Worm (Caenorhabditis elegans) whole organism, L4 larva: ENCODE results near the gene Y22D7AL.11.
A peak's percentile ranks its signal among the peaks of the same experiment; 100 is the strongest.

Experiments
- D1046.2 ChIP-seq: fragments of 200-800 bp; sonication (Bioruptor generic); IDR thresholded peaks from 2 replicates; pipeline ENCODE4 v1.3.6; 2022; ENCODE audit warnings: missing genetic modification characterization, missing compliant biosample characterization
- F37D6.2 ChIP-seq: sonication (generic microtip); optimal IDR thresholded peaks from 2 replicates; lab custom pipeline; 2016; ENCODE audit warnings: mild to moderate bottlenecking, missing genetic modification characterization, missing compliant biosample characterization
- F44E2.7 ChIP-seq: fragments of 200-800 bp; sonication (Bioruptor generic); IDR thresholded peaks from 2 replicates; pipeline ENCODE4 v2.1.2; 2022; ENCODE audit warnings: missing genetic modification characterization, missing compliant biosample characterization
- F49E8.2 ChIP-seq: sonication (generic microtip); optimal IDR thresholded peaks from 2 replicates; lab custom pipeline; 2016; ENCODE audit warnings: missing compliant biosample characterization, mild to moderate bottlenecking, missing genetic modification characterization, borderline replicate concordance
- Y5F2A.4 ChIP-seq: fragments of 200-800 bp; sonication (Bioruptor generic); optimal IDR thresholded peaks from 2 replicates; lab custom pipeline; 2018; ENCODE audit warnings: mild to moderate bottlenecking, missing genetic modification characterization, missing compliant biosample characterization
- ama-1 ChIP-seq: fragments of 150-350 bp; optimal IDR thresholded peaks from 2 replicates; lab custom pipeline; 2014; ENCODE audit warnings: inconsistent platforms, mixed read lengths
- arid-1 ChIP-seq: fragments of 200-800 bp; sonication (Bioruptor generic); conservative IDR thresholded peaks from 2 replicates; pipeline ENCODE4 v1.3.6; 2022; ENCODE audit warnings: missing genetic modification reagents, missing genetic modification characterization, missing compliant biosample characterization
- ceh-32 ChIP-seq: sonication (generic microtip); optimal IDR thresholded peaks from 2 replicates; lab custom pipeline; 2016; ENCODE audit warnings: mild to moderate bottlenecking, missing genetic modification characterization, missing compliant biosample characterization; ENCODE audit not compliant: poor library complexity
- ceh-44 ChIP-seq: fragments of 200-800 bp; sonication (Bioruptor generic); IDR thresholded peaks from 2 replicates; pipeline ENCODE4 v1.3.6; 2022; ENCODE audit warnings: missing genetic modification reagents, missing genetic modification characterization, missing compliant biosample characterization
- daf-16 ChIP-seq, 3 experiments: sonication (generic microtip); optimal IDR thresholded peaks; 2 replicates each; lab custom pipeline; 2016 to 2017; ENCODE audit warnings: missing genetic modification characterization in 3 of 3, missing genetic modification reagents in 3 of 3, mild to moderate bottlenecking in 2 of 3, missing compliant biosample characterization in 2 of 3, missing biosample characterization in 1 of 3, moderate library complexity in 1 of 3
- daf-19 ChIP-seq: fragments of 200-800 bp; sonication (Bioruptor generic); conservative IDR thresholded peaks from 2 replicates; pipeline ENCODE4 v1.3.6; 2022; ENCODE audit warnings: missing genetic modification characterization, missing compliant biosample characterization
- dmd-6 ChIP-seq: fragments of 200-800 bp; sonication (Bioruptor generic); IDR thresholded peaks from 2 replicates; pipeline ENCODE4 v1.3.6; 2022; ENCODE audit warnings: missing genetic modification reagents, missing genetic modification characterization, missing compliant biosample characterization
- dpl-1 ChIP-seq: fragments of 150-350 bp; optimal IDR thresholded peaks from 2 replicates; lab custom pipeline; 2014; ENCODE audit warnings: missing biosample characterization, missing genetic modification reagents, missing genetic modification characterization
- dve-1 ChIP-seq: sonication (generic microtip); optimal IDR thresholded peaks from 2 replicates; lab custom pipeline; 2017; ENCODE audit warnings: antibody characterized with exemption, mild to moderate bottlenecking, missing genetic modification characterization, missing compliant biosample characterization; ENCODE audit not compliant: insufficient read depth
- egl-43 ChIP-seq: fragments of 200-800 bp; sonication (Bioruptor generic); IDR thresholded peaks from 2 replicates; pipeline ENCODE4 v1.3.6; 2022; ENCODE audit warnings: missing genetic modification reagents, missing genetic modification characterization, missing compliant biosample characterization
- hif-1 ChIP-seq, 2 experiments: sonication (generic microtip); optimal IDR thresholded peaks; 2 replicates each; lab custom pipeline; 2016 to 2017; ENCODE audit warnings: missing compliant biosample characterization in 2 of 2, missing genetic modification characterization in 2 of 2, missing genetic modification reagents in 2 of 2, missing genotype in 2 of 2, mild to moderate bottlenecking in 1 of 2
- hlh-11 ChIP-seq: fragments of 200-800 bp; sonication (Bioruptor generic); optimal IDR thresholded peaks from 2 replicates; lab custom pipeline; 2018; ENCODE audit warnings: mild to moderate bottlenecking, missing genetic modification characterization, missing compliant biosample characterization
- hlh-30 ChIP-seq: sonication (generic microtip); optimal IDR thresholded peaks from 2 replicates; lab custom pipeline; 2017; ENCODE audit warnings: antibody characterized with exemption, mild to moderate bottlenecking, missing genetic modification characterization, missing compliant biosample characterization; ENCODE audit not compliant: insufficient read depth
- hmg-1.1 ChIP-seq: fragments of 200-800 bp; sonication (Bioruptor generic); IDR thresholded peaks from 2 replicates; pipeline ENCODE4 v1.3.6; 2022; ENCODE audit warnings: missing genetic modification reagents, missing genetic modification characterization, missing compliant biosample characterization
- lim-7 ChIP-seq: fragments of 200-800 bp; sonication (Bioruptor generic); IDR thresholded peaks from 2 replicates; pipeline ENCODE4 v1.3.6; 2022; ENCODE audit warnings: missing genetic modification characterization, missing compliant biosample characterization
- lin-15B ChIP-seq: fragments of 150-350 bp; sonication (generic microtip); optimal IDR thresholded peaks from 3 replicates; lab custom pipeline; 2014; ENCODE audit warnings: missing biosample characterization, missing genetic modification characterization
- lin-38 ChIP-seq: fragments of 200-800 bp; sonication (Bioruptor generic); IDR thresholded peaks from 2 replicates; pipeline ENCODE4 v1.3.6; 2022; ENCODE audit warnings: missing genetic modification reagents, missing genetic modification characterization, missing compliant biosample characterization
- lin-39 ChIP-seq: fragments of 150-350 bp; optimal IDR thresholded peaks from 2 replicates; lab custom pipeline; 2014; ENCODE audit warnings: missing biosample characterization, missing genetic modification reagents, missing genetic modification characterization
- lir-3 ChIP-seq: sonication (generic microtip); optimal IDR thresholded peaks from 2 replicates; lab custom pipeline; 2016; ENCODE audit warnings: mild to moderate bottlenecking, missing genetic modification characterization, missing compliant biosample characterization
- mdl-1 ChIP-seq, 2 experiments: fragments of 150-350 bp in 1 of 2; sonication (generic microtip) in 1 of 2; optimal IDR thresholded peaks; 2 replicates each; lab custom pipeline; 2014 to 2017; ENCODE audit warnings: missing biosample characterization in 2 of 2, missing genetic modification characterization in 2 of 2
- mdt-29 ChIP-seq: fragments of 200-800 bp; sonication (Bioruptor generic); IDR thresholded peaks from 2 replicates; pipeline ENCODE4 v1.3.6; 2022; ENCODE audit warnings: missing genetic modification reagents, missing genetic modification characterization, missing compliant biosample characterization
- mxl-2 ChIP-seq: fragments of 200-800 bp; sonication (Bioruptor generic); conservative IDR thresholded peaks from 2 replicates; pipeline ENCODE4 v1.3.6; 2022; ENCODE audit warnings: missing genetic modification reagents, missing genetic modification characterization, missing compliant biosample characterization
- mxl-3 ChIP-seq: fragments of 200-800 bp; sonication (Bioruptor generic); optimal IDR thresholded peaks from 2 replicates; lab custom pipeline; 2018; ENCODE audit warnings: mild to moderate bottlenecking, missing genetic modification characterization, missing compliant biosample characterization
- nhr-10 ChIP-seq: fragments of 150-350 bp; optimal IDR thresholded peaks from 2 replicates; lab custom pipeline; 2014; ENCODE audit warnings: missing biosample characterization, missing genetic modification characterization
- nhr-11 ChIP-seq: fragments of 150-350 bp; optimal IDR thresholded peaks from 2 replicates; lab custom pipeline; 2014; ENCODE audit warnings: missing biosample characterization, missing genetic modification characterization
- nhr-237 ChIP-seq: sonication (generic microtip); optimal IDR thresholded peaks from 2 replicates; lab custom pipeline; 2017; ENCODE audit warnings: missing biosample characterization, missing genetic modification characterization
- nhr-28 ChIP-seq: fragments of 150-350 bp; optimal IDR thresholded peaks from 2 replicates; lab custom pipeline; 2014; ENCODE audit warnings: missing biosample characterization, missing genetic modification characterization
- nhr-77 ChIP-seq: fragments of 150-350 bp; optimal IDR thresholded peaks from 2 replicates; lab custom pipeline; 2014; ENCODE audit warnings: missing biosample characterization, missing genetic modification characterization
- pha-4 ChIP-seq, 2 experiments: fragments of 150-350 bp in 1 of 2; fragments of 200-800 bp in 1 of 2; sonication (Bioruptor generic) in 1 of 2; IDR thresholded peaks in 1 of 2; optimal IDR thresholded peaks in 1 of 2; 2 replicates each; pipeline versions ENCODE4 v1.3.6 to Lab custom; 2014 to 2022; ENCODE audit warnings: missing genetic modification characterization in 2 of 2, missing genetic modification reagents in 2 of 2, missing biosample characterization in 1 of 2, missing compliant biosample characterization in 1 of 2
- rbr-2 ChIP-seq: sonication (generic microtip); optimal IDR thresholded peaks from 2 replicates; lab custom pipeline; 2016; ENCODE audit warnings: missing genotype, missing genetic modification characterization, missing compliant biosample characterization
- sdz-12 ChIP-seq: fragments of 200-800 bp; sonication (Bioruptor generic); optimal IDR thresholded peaks from 2 replicates; lab custom pipeline; 2018; ENCODE audit warnings: mild to moderate bottlenecking, missing genetic modification characterization, missing compliant biosample characterization
- set-16 ChIP-seq: fragments of 200-800 bp; sonication (Bioruptor generic); IDR thresholded peaks from 2 replicates; pipeline ENCODE4 v1.3.6; 2022; ENCODE audit warnings: missing genetic modification reagents, missing genetic modification characterization, missing compliant biosample characterization
- snpc-1.2 ChIP-seq: fragments of 200-800 bp; sonication (Bioruptor generic); IDR thresholded peaks from 2 replicates; pipeline ENCODE4 v1.3.6; 2022; ENCODE audit warnings: missing genetic modification reagents, missing genetic modification characterization, missing compliant biosample characterization
- snpc-4 ChIP-seq: fragments of 150-350 bp; optimal IDR thresholded peaks from 2 replicates; lab custom pipeline; 2014; ENCODE audit warnings: missing biosample characterization, missing genetic modification characterization
- spr-1 ChIP-seq: sonication (generic microtip); optimal IDR thresholded peaks from 2 replicates; lab custom pipeline; 2016; ENCODE audit warnings: mild to moderate bottlenecking, missing genetic modification characterization, missing compliant biosample characterization
- tra-1 ChIP-seq: fragments of 200-800 bp; sonication (Bioruptor generic); IDR thresholded peaks from 2 replicates; pipeline ENCODE4 v1.3.6; 2022; ENCODE audit warnings: missing genetic modification reagents, missing genetic modification characterization, missing compliant biosample characterization
- unc-39 ChIP-seq: sonication (generic microtip); optimal IDR thresholded peaks from 2 replicates; lab custom pipeline; 2017; ENCODE audit warnings: missing biosample characterization, missing genetic modification characterization
- vab-7 ChIP-seq: fragments of 200-800 bp; sonication (Bioruptor generic); IDR thresholded peaks from 2 replicates; pipeline ENCODE4 v1.3.6; 2022; ENCODE audit warnings: missing genetic modification reagents, missing genetic modification characterization, missing compliant biosample characterization
- zag-1 ChIP-seq: fragments of 150-350 bp; optimal IDR thresholded peaks from 2 replicates; lab custom pipeline; 2014; ENCODE audit warnings: missing biosample characterization, missing genetic modification characterization
- zfp-2 ChIP-seq: sonication (generic microtip); optimal IDR thresholded peaks from 2 replicates; lab custom pipeline; 2016; ENCODE audit warnings: mild to moderate bottlenecking, missing genetic modification characterization, missing compliant biosample characterization
- zfp-3 ChIP-seq: fragments of 200-800 bp; sonication (Bioruptor generic); conservative IDR thresholded peaks from 2 replicates; pipeline ENCODE4 v1.3.6; 2022; ENCODE audit warnings: missing genetic modification reagents, missing genetic modification characterization, missing compliant biosample characterization
- zip-2 ChIP-seq: fragments of 150-350 bp; optimal IDR thresholded peaks from 2 replicates; lab custom pipeline; 2014; ENCODE audit warnings: missing biosample characterization, missing genetic modification characterization
- ztf-11 ChIP-seq: fragments of 150-350 bp; optimal IDR thresholded peaks from 2 replicates; lab custom pipeline; 2014; ENCODE audit warnings: missing biosample characterization, missing genetic modification characterization
- ztf-7 ChIP-seq: fragments of 150-350 bp; optimal IDR thresholded peaks from 2 replicates; lab custom pipeline; 2014; ENCODE audit warnings: missing biosample characterization, missing genetic modification characterization

Gene Y22D7AL.11

ce11 chrIII:1634270-1634669, at the start of gene Y22D7AL.11:
Gene Y22D7AL.11 (minus strand): TSS chrIII:1634370.
- TF ChIP-seq lin-39 (tag; lab: Kevin White, UChicago) = no peak
- TF ChIP-seq mxl-2 = no peak
- TF ChIP-seq rbr-2 (tag; lab: Kevin White, UChicago) = no peak
- TF ChIP-seq F49E8.2 (tag; lab: Kevin White, UChicago) = no peak
- TF ChIP-seq snpc-4 = no peak
- TF ChIP-seq sdz-12 = no peak
- no peak for TF ChIP-seq zip-2 (tag; lab: Kevin White, UChicago)
- no peak for TF ChIP-seq F37D6.2 (tag; lab: Kevin White, UChicago)
- TF ChIP-seq, all 104 proteins: peak for 0

ce11 chrIII:1682262-1682661, 48.1 kb upstream of the Y22D7AL.11 start:
- TF ChIP-seq hmg-1.1 (GFP tag; lab: Robert Waterston, UW) = no peak
- TF ChIP-seq spr-1 (tag; lab: Kevin White, UChicago) = no peak
- no peak for TF ChIP-seq daf-19 (GFP tag; lab: Robert Waterston, UW)
- no peak for TF ChIP-seq hif-1 (tag; optimal IDR thresholded peaks at IDR 0.05; lab: Kevin White, UChicago)
- no peak for TF ChIP-seq lim-7 (GFP tag; lab: Robert Waterston, UW)
- no peak for TF ChIP-seq arid-1 (GFP tag; lab: Robert Waterston, UW)
- TF ChIP-seq mdt-29 (GFP tag; lab: Robert Waterston, UW) = no peak
- no peak for TF ChIP-seq lir-3 (tag; lab: Kevin White, UChicago)
- no peak for TF ChIP-seq unc-39
- TF ChIP-seq set-16 = no peak
- no peak for TF ChIP-seq tra-1
- TF ChIP-seq snpc-4 = no peak
- TF ChIP-seq dmd-6 (GFP tag; lab: Robert Waterston, UW) = peak; percentile 49; the same call in 1 of the 2 replicates
- TF ChIP-seq dpl-1 (GFP tag; lab: Kevin White, UChicago) = no peak
- no peak for TF ChIP-seq zag-1 (tag; lab: Kevin White, UChicago)
- TF ChIP-seq mxl-3 (GFP tag; lab: Kevin White, UChicago) = peak; percentile 95
- TF ChIP-seq nhr-237 (tag; lab: Kevin White, UChicago) = no peak
- TF ChIP-seq mxl-2 = no peak
- TF ChIP-seq ceh-44 (GFP tag; lab: Robert Waterston, UW) = no peak
- TF ChIP-seq vab-7 (GFP tag; lab: Robert Waterston, UW) = no peak
- no peak for TF ChIP-seq ztf-7
- TF ChIP-seq ceh-32 = no peak
- peak; percentile 94 for TF ChIP-seq hlh-30 (tag; lab: Kevin White, UChicago)
- peak; percentile 64 for TF ChIP-seq nhr-11 (tag; lab: Kevin White, UChicago)
- peak; percentile 79 for TF ChIP-seq hlh-11 (tag; lab: Kevin White, UChicago)
- no peak for TF ChIP-seq zfp-2
- TF ChIP-seq Y5F2A.4 (GFP tag; lab: Kevin White, UChicago) = no peak
- TF ChIP-seq D1046.2 (GFP tag; lab: Robert Waterston, UW) = no peak
- TF ChIP-seq mdl-1 (tag; optimal IDR thresholded peaks at IDR 0.05; lab: Kevin White, UChicago) = peak; percentile 61 to 86
- no peak for TF ChIP-seq egl-43 (GFP tag; lab: Robert Waterston, UW)
- TF ChIP-seq dve-1 (tag; lab: Kevin White, UChicago) = no peak
- no peak for TF ChIP-seq lin-38
- TF ChIP-seq daf-16 (GFP tag; optimal IDR thresholded peaks at IDR 0.05; lab: Kevin White, UChicago) = peak in 1 of 2 experiments; percentile 21
- no peak for TF ChIP-seq daf-16 (tag; optimal IDR thresholded peaks at IDR 0.05; lab: Kevin White, UChicago)
- no peak for TF ChIP-seq lin-15B (tag; lab: Kevin White, UChicago)
- TF ChIP-seq ama-1 (lab: Kevin White, UChicago) = no peak
- TF ChIP-seq F37D6.2 (tag; lab: Kevin White, UChicago) = no peak
- TF ChIP-seq F44E2.7 (GFP tag; lab: Robert Waterston, UW) = no peak
- TF ChIP-seq pha-4 (GFP tag; IDR thresholded peaks at IDR 0.05; lab: Robert Waterston, UW) = no peak
- no peak for TF ChIP-seq pha-4 (tag; optimal IDR thresholded peaks at IDR 0.05; lab: Kevin White, UChicago)
- no peak for TF ChIP-seq F49E8.2 (tag; lab: Kevin White, UChicago)
- no peak for TF ChIP-seq nhr-77 (tag; lab: Kevin White, UChicago)
- TF ChIP-seq ztf-11 (tag; lab: Kevin White, UChicago) = no peak
- TF ChIP-seq nhr-10 (tag; lab: Kevin White, UChicago) = no peak
- no peak for TF ChIP-seq snpc-1.2 (GFP tag; lab: Robert Waterston, UW)
- no peak for TF ChIP-seq zfp-3 (GFP tag; lab: Robert Waterston, UW)
- peak; percentile 62 for TF ChIP-seq nhr-28 (tag; lab: Kevin White, UChicago)
